Fruit fly (Drosophila melanogaster): ENCODE measurements around the gene 2mit.

The 2mit gene

dm6 chr3R:13074588-13074987 is 80.9 kb downstream of the 2mit start (continued):
- TF ChIP-seq CG8281 (tag; optimal IDR thresholded peaks at IDR 0.05), result no peak
- no peak for TF ChIP-seq Sin3A (optimal IDR thresholded peaks at IDR 0.05)
- no peak for TF ChIP-seq nerfin-1 (tag; optimal IDR thresholded peaks at IDR 0.05)
- TF ChIP-seq row (GFP tag; IDR thresholded peaks at IDR 0.05), result 0 out of 3 replicates have a peak, but pooled peaks have one; percentile 7
- TF ChIP-seq vvl (GFP tag; IDR thresholded peaks at IDR 0.05), result no peak
- TF ChIP-seq CG1529 (GFP tag; optimal IDR thresholded peaks at IDR 0.05), result no peak
- no peak for TF ChIP-seq hb (GFP tag; IDR thresholded peaks at IDR 0.05; ENCODE audit: partially characterized antibody)

dm6 chr3R:13073174-13073573 is 82.3 kb downstream of the 2mit start:
- peak; percentile 78 for TF ChIP-seq Nf-YB (GFP tag; optimal IDR thresholded peaks at IDR 0.05)
- TF ChIP-seq Ravus (GFP tag; IDR thresholded peaks at IDR 0.05), result no peak
- TF ChIP-seq z (GFP tag; IDR thresholded peaks at IDR 0.05), result peak; percentile 93
- no peak for TF ChIP-seq YL-1 (GFP tag; optimal IDR thresholded peaks at IDR 0.05)
- no peak for TF ChIP-seq NK7.1 (GFP tag; optimal IDR thresholded peaks at IDR 0.05)
- peak; percentile 12 for TF ChIP-seq ewg (GFP tag; optimal IDR thresholded peaks at IDR 0.05)
- no peak for TF ChIP-seq CG17359 (tag; optimal IDR thresholded peaks at IDR 0.05)
- TF ChIP-seq Aef1 (GFP tag; IDR thresholded peaks at IDR 0.05), result no peak
- TF ChIP-seq Hr39 (optimal IDR thresholded peaks at IDR 0.05), result peak; percentile 4
- peak; percentile 86 for TF ChIP-seq Nf-YC (tag; optimal IDR thresholded peaks at IDR 0.05)
- TF ChIP-seq Deaf1 (tag; optimal IDR thresholded peaks at IDR 0.05), result peak; percentile 42
- TF ChIP-seq cg (GFP tag; optimal IDR thresholded peaks at IDR 0.05), result peak; percentile 63
- TF ChIP-seq Dll (GFP tag; IDR thresholded peaks at IDR 0.05; ENCODE audit: partially characterized antibody), result no peak

dm6 chr3R:13072052-13072451 is 83.4 kb downstream of the 2mit start:
- no peak for TF ChIP-seq eve (GFP tag; optimal IDR thresholded peaks at IDR 0.05)
- TF ChIP-seq CG7928 (GFP tag; optimal IDR thresholded peaks at IDR 0.05), result no peak
- no peak for TF ChIP-seq Lhr (GFP tag; optimal IDR thresholded peaks at IDR 0.05)
- TF ChIP-seq esg (GFP tag; conservative IDR thresholded peaks at IDR 0.05), result no peak
- no peak for TF ChIP-seq CG6654 (GFP tag; optimal IDR thresholded peaks at IDR 0.05)
- TF ChIP-seq HLH4C (GFP tag; IDR thresholded peaks at IDR 0.05; ENCODE audit: partially characterized antibody), result no peak
- TF ChIP-seq HmgD (GFP tag; optimal IDR thresholded peaks at IDR 0.05), result no peak
- TF ChIP-seq trem (tag; optimal IDR thresholded peaks at IDR 0.05), result no peak
- TF ChIP-seq repo (GFP tag; optimal IDR thresholded peaks at IDR 0.05), result no peak
- no peak for TF ChIP-seq Kr (GFP tag; optimal IDR thresholded peaks at IDR 0.05)
- TF ChIP-seq CG8388 (GFP tag; optimal IDR thresholded peaks at IDR 0.05), result no peak
- TF ChIP-seq CG3281 (GFP tag; optimal IDR thresholded peaks at IDR 0.05), result no peak
- TF ChIP-seq zen (tag; optimal IDR thresholded peaks at IDR 0.05), result peak; percentile 62
- no peak for TF ChIP-seq trh (GFP tag; optimal IDR thresholded peaks at IDR 0.05)
- no peak for TF ChIP-seq Opbp (GFP tag; IDR thresholded peaks at IDR 0.05; ENCODE audit: partially characterized antibody)
- TF ChIP-seq CG15479 (GFP tag; optimal IDR thresholded peaks at IDR 0.05), result peak; percentile 93
- TF ChIP-seq stwl (tag; optimal IDR thresholded peaks at IDR 0.05), result no peak
- no peak for TF ChIP-seq BtbVII (GFP tag; optimal IDR thresholded peaks at IDR 0.05)
- no peak for TF ChIP-seq Fer2 (tag; optimal IDR thresholded peaks at IDR 0.05)
- TF ChIP-seq Ets65A (GFP tag), result no peak
- peak; percentile 63 for TF ChIP-seq cad (GFP tag; optimal IDR thresholded peaks at IDR 0.05)
- TF ChIP-seq NfI (GFP tag; optimal IDR thresholded peaks at IDR 0.05), result no peak
- peak; percentile 31 to 99 for TF ChIP-seq tll (GFP tag; optimal IDR thresholded peaks at IDR 0.05)
- TF ChIP-seq CG10147 (GFP tag; optimal IDR thresholded peaks at IDR 0.05), result no peak
- TF ChIP-seq grn (GFP tag; optimal IDR thresholded peaks at IDR 0.05), result no peak
- TF ChIP-seq CG7786 (GFP tag; optimal IDR thresholded peaks at IDR 0.05), result no peak
- TF ChIP-seq CG4328 (GFP tag; optimal IDR thresholded peaks at IDR 0.05), result no peak
- TF ChIP-seq cg (GFP tag; optimal IDR thresholded peaks at IDR 0.05), result peak; percentile 14
- TF ChIP-seq stc (GFP tag; IDR thresholded peaks at IDR 0.05), result no peak
- TF ChIP-seq dm (GFP tag; optimal IDR thresholded peaks at IDR 0.05), result no peak
- TF ChIP-seq tx (GFP tag; optimal IDR thresholded peaks at IDR 0.05), result no peak

Measured in whole organism, embryonic.